Fruit fly (Drosophila melanogaster): ENCODE data around the gene Gr28b.

Gr28b gene

DNA sequence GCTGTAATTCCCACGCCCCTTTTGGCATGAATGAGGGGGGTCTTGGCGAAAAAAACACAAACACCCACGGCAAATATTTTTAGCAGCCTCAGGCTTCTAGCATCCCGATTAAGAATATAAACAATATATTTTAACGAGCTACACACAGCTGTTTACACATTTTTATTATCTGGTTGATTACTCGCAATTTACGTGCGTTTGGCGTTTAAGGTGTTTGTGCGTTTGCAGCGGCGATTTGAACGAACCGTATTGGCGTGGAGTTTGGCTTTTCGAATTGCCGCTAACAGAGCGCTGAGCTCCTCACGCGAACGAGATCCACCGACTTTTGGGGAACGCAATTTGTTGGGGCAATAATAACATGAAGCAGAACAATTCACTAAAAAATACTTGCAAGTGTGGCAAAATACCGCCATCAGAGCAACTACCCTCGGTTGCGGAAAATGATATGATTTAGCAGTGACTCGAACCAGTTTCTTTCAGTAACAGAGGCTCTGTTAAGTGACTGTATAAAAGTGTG lies 34.0 kb upstream of the Gr28b start, which contains the start of gene Ziz (continued):
- TF ChIP-seq CG10431 (GFP tag; optimal IDR thresholded peaks at IDR 0.05) (no peak), nmo (GFP tag; optimal IDR thresholded peaks at IDR 0.05) (peak; percentile 41), ham (GFP tag; IDR thresholded peaks at IDR 0.05) (no peak), nau (GFP tag; optimal IDR thresholded peaks at IDR 0.05) (no peak), Dll (GFP tag; IDR thresholded peaks at IDR 0.05; ENCODE audit: partially characterized antibody) (no peak), CG18599 (GFP tag; optimal IDR thresholded peaks at IDR 0.05) (no peak), Stat92E (GFP tag; optimal IDR thresholded peaks at IDR 0.05) (peak in 1 of 3 experiments; percentile 69), Xbp1 (GFP tag; optimal IDR thresholded peaks at IDR 0.05) (no peak), CG1792 (GFP tag; optimal IDR thresholded peaks at IDR 0.05) (peak; percentile 32), tx (GFP tag; optimal IDR thresholded peaks at IDR 0.05) (peak; percentile 11), HmgZ (tag; optimal IDR thresholded peaks at IDR 0.05) (peak; percentile 89), Kr (GFP tag; optimal IDR thresholded peaks at IDR 0.05) (no peak), wek (GFP tag; optimal IDR thresholded peaks at IDR 0.05) (peak; percentile 50), CG7963 (GFP tag; IDR thresholded peaks at IDR 0.05; ENCODE audit: partially characterized antibody) (no peak), CrebB (tag; optimal IDR thresholded peaks at IDR 0.05) (peak; percentile 34), CG31224 (GFP tag; IDR thresholded peaks at IDR 0.05) (no peak), h (optimal IDR thresholded peaks at IDR 0.05) (no peak), luna (GFP tag; optimal IDR thresholded peaks at IDR 0.05) (peak; percentile 61), CG10543 (GFP tag; optimal IDR thresholded peaks at IDR 0.05) (peak; percentile 63), CG30403 (GFP tag; optimal IDR thresholded peaks at IDR 0.05) (no peak), chif (GFP tag; optimal IDR thresholded peaks at IDR 0.05) (no peak), eyg (GFP tag; optimal IDR thresholded peaks at IDR 0.05) (peak; percentile 20), p53 (GFP tag; optimal IDR thresholded peaks at IDR 0.05) (peak; percentile 55), CG13296 (GFP tag; optimal IDR thresholded peaks at IDR 0.05) (peak; percentile 62), CG17912 (GFP tag; optimal IDR thresholded peaks at IDR 0.05) (no peak), TFAM (GFP tag; optimal IDR thresholded peaks at IDR 0.05) (no peak), CG30020 (tag; optimal IDR thresholded peaks at IDR 0.05) (no peak), CG7372 (GFP tag; IDR thresholded peaks at IDR 0.05) (no peak), Ets65A (GFP tag) (peak; percentile 82), zfh2 (GFP tag; optimal IDR thresholded peaks at IDR 0.05) (no peak), Blimp-1 (GFP tag; optimal IDR thresholded peaks at IDR 0.05) (no peak), CG3407 (GFP tag; optimal IDR thresholded peaks at IDR 0.05) (no peak), Ets97D (GFP tag; optimal IDR thresholded peaks at IDR 0.05) (peak; percentile 84), HLH4C (GFP tag; IDR thresholded peaks at IDR 0.05; ENCODE audit: partially characterized antibody) (peak; percentile 50; the same call in 1 of the 3 replicates), Asciz (GFP tag; optimal IDR thresholded peaks at IDR 0.05) (no peak), CG14965 (GFP tag; optimal IDR thresholded peaks at IDR 0.05; ENCODE audit: borderline replicate concordance) (no peak), bcd (GFP tag; optimal IDR thresholded peaks at IDR 0.05) (peak; percentile 14), esg (GFP tag; conservative IDR thresholded peaks at IDR 0.05) (no peak), vnd (GFP tag; IDR thresholded peaks at IDR 0.05; ENCODE audit: partially characterized antibody) (no peak), exex (tag; optimal IDR thresholded peaks at IDR 0.05) (peak; percentile 2), CG11504 (tag; optimal IDR thresholded peaks at IDR 0.05) (peak; percentile 61), pum (GFP tag; optimal IDR thresholded peaks at IDR 0.05) (no peak), ac (GFP tag; optimal IDR thresholded peaks at IDR 0.05) (peak; percentile 11), Mes4 (GFP tag; optimal IDR thresholded peaks at IDR 0.05) (no peak), CG3726 (GFP tag; IDR thresholded peaks at IDR 0.05) (no peak), Dek (tag; optimal IDR thresholded peaks at IDR 0.05) (no peak), br (optimal IDR thresholded peaks at IDR 0.05) (no peak), amos (GFP tag; IDR thresholded peaks at IDR 0.05; ENCODE audit: partially characterized antibody) (peak; percentile 60; the same call in 1 of the 2 replicates), Med (GFP tag) (peak; percentile 91), Hr51 (GFP tag; optimal IDR thresholded peaks at IDR 0.05) (no peak)
